Worm (Caenorhabditis elegans): ENCODE measurements around the gene fipr-17.
"Not testable (repeated sequence)": the region's sequence is repeated elsewhere in the genome, so short reads cannot be mapped to it uniquely, and the experiment has no call there.

- peak; percentile 57 for TF ChIP-seq blmp-1 (tag; optimal IDR thresholded peaks at IDR 0.05)
- TF ChIP-seq snpc-4 (tag; optimal IDR thresholded peaks at IDR 0.05); lsy-2 (tag; optimal IDR thresholded peaks at IDR 0.05); elt-2 (tag; optimal IDR thresholded peaks at IDR 0.05); lin-13 (GFP tag; optimal IDR thresholded peaks at IDR 0.05); mdl-1 (tag; optimal IDR thresholded peaks at IDR 0.05); nhr-76 (tag; optimal IDR thresholded peaks at IDR 0.05); nhr-77 (tag; optimal IDR thresholded peaks at IDR 0.05); ztf-11 (tag; optimal IDR thresholded peaks at IDR 0.05); nhr-237 (tag; optimal IDR thresholded peaks at IDR 0.05); efl-1 (optimal IDR thresholded peaks at IDR 0.05); efl-1 (GFP tag; optimal IDR thresholded peaks at IDR 0.05 in 1 of 2); sptf-1 (tag; optimal IDR thresholded peaks at IDR 0.05); nhr-28 (tag; optimal IDR thresholded peaks at IDR 0.05): not testable (repeated sequence)
These were observed 21.0 kb downstream of the fipr-17 start for ce11 chrIII:10986438-10986837.

Data from whole organism, L1 larva.